Fruit fly (Drosophila melanogaster) whole organism, pupa: ENCODE measurements around the gene Fur1.

ENCODE experiments used
- CG13204 ChIP-seq: fragments of 200-800 bp; sonication (Bioruptor generic); optimal IDR thresholded peaks from 2 replicates; lab custom pipeline; 2018; ENCODE audit warnings: missing biosample characterization, mild to moderate bottlenecking, missing genetic modification characterization, moderate library complexity
- CG14655 ChIP-seq: fragments of 200-800 bp; sonication (Bioruptor generic); optimal IDR thresholded peaks from 3 replicates; lab custom pipeline; 2017; ENCODE audit warnings: mild to moderate bottlenecking, missing biosample characterization, missing genetic modification reagents, missing genetic modification characterization
- CG17806 ChIP-seq: fragments of 200-800 bp; sonication (Bioruptor generic); optimal IDR thresholded peaks from 2 replicates; lab custom pipeline; 2018; ENCODE audit warnings: missing biosample characterization, mild to moderate bottlenecking, missing genetic modification characterization, moderate library complexity
- CG4496 ChIP-seq: fragments of 200-800 bp; sonication (Bioruptor generic); IDR thresholded peaks from 3 replicates; pipeline ENCODE4 v1.3.6; 2022; ENCODE audit warnings: missing biosample characterization, missing genetic modification characterization
- CG8159 ChIP-seq: fragments of 200-800 bp; sonication (Bioruptor generic); optimal IDR thresholded peaks from 3 replicates; lab custom pipeline; 2018; ENCODE audit warnings: missing biosample characterization, mild to moderate bottlenecking, missing genetic modification characterization, moderate library complexity
- EcR ChIP-seq: fragments of 200-800 bp; sonication (Bioruptor generic); optimal IDR thresholded peaks from 3 replicates; lab custom pipeline; 2019; ENCODE audit warnings: missing biosample characterization, missing genetic modification characterization, mild to moderate bottlenecking, moderate library complexity, missing genetic modification reagents
- Snoo ChIP-seq: fragments of 200-800 bp; sonication (Bioruptor generic); optimal IDR thresholded peaks from 3 replicates; lab custom pipeline; 2017; ENCODE audit warnings: missing biosample characterization, mild to moderate bottlenecking, missing genetic modification characterization, inconsistent platforms
- fd96Ca ChIP-seq: fragments of 200-800 bp; sonication (Bioruptor generic); IDR thresholded peaks from 3 replicates; pipeline ENCODE4 v1.3.6; 2022; ENCODE audit warnings: missing biosample characterization, missing genetic modification characterization
- gl ChIP-seq: fragments of 200-800 bp; sonication (Bioruptor generic); optimal IDR thresholded peaks from 2 replicates; lab custom pipeline; 2018; ENCODE audit warnings: missing biosample characterization, mild to moderate bottlenecking, missing genetic modification characterization

DNA sequence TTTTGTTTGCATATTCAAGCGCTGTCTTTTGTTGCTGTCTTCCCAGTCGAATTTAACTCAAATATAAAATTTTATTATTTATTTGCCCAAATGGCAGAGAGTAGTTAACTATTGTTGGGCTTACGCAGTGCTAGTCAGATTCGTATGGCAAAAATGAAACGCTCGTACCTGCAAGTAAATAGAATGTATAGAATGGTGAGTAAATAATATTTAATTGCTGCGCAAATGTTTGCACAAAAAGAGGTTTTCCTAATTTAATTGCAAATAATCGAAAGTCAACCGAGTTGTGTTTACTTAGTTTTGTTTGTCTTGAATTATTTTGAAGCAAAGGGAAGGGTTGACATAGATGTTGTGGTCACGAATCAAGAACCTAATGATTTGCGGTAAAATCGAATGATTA is 24.1 kb downstream of the Fur1 start:
- TF ChIP-seq CG4496 (no peak), Snoo (no peak), EcR (GFP tag; lab: Kevin White, UChicago) (no peak), fd96Ca (GFP tag; lab: Robert Waterston, UW) (no peak), CG8159 (no peak), CG14655 (no peak), CG17806 (tag; lab: Kevin White, UChicago) (no peak), CG13204 (no peak), gl (tag; lab: Kevin White, UChicago) (no peak)
